Worm (Caenorhabditis elegans) whole organism, L1 larva: ENCODE measurements around the gene Y73C8B.9.

Experiments used
- ama-1 ChIP-seq: fragments of 150-350 bp; optimal IDR thresholded peaks from 2 replicates; lab custom pipeline; 2014
- ces-1 ChIP-seq: fragments of 150-350 bp; optimal IDR thresholded peaks from 2 replicates; lab custom pipeline; 2014; ENCODE audit warnings: missing biosample characterization, missing genetic modification reagents, missing genetic modification characterization
- fkh-10 ChIP-seq: sonication (generic microtip); optimal IDR thresholded peaks from 2 replicates; lab custom pipeline; 2017; ENCODE audit warnings: missing biosample characterization, missing genetic modification reagents, missing genetic modification characterization
- lin-35 ChIP-seq, 2 experiments: fragments of 150-350 bp; optimal IDR thresholded peaks; 2 replicates each; lab custom pipeline; 2014; ENCODE audit warnings: missing biosample characterization in 2 of 2, missing genetic modification characterization in 2 of 2, missing genetic modification reagents in 2 of 2
- lin-39 ChIP-seq: fragments of 150-350 bp; optimal IDR thresholded peaks from 2 replicates; lab custom pipeline; 2014; ENCODE audit warnings: missing biosample characterization, missing genetic modification reagents, missing genetic modification characterization
- lsy-2 ChIP-seq, 2 experiments: fragments of 150-350 bp; optimal IDR thresholded peaks; 2 replicates each; lab custom pipeline; 2014; ENCODE audit warnings: missing biosample characterization in 2 of 2, missing genetic modification characterization in 2 of 2
- mep-1 ChIP-seq: fragments of 150-350 bp; optimal IDR thresholded peaks from 2 replicates; lab custom pipeline; 2014; ENCODE audit warnings: missing biosample characterization, missing genetic modification characterization
- nhr-85 ChIP-seq: sonication (generic microtip); peaks from one replicate; lab custom pipeline; 2016; ENCODE audit warnings: missing genetic modification characterization, inconsistent platforms, missing compliant biosample characterization
- nhr-90 ChIP-seq: sonication (generic microtip); optimal IDR thresholded peaks from 2 replicates; lab custom pipeline; 2016; ENCODE audit warnings: mild to moderate bottlenecking, missing genetic modification characterization, missing compliant biosample characterization; ENCODE audit not compliant: poor library complexity
- snpc-4 ChIP-seq: fragments of 150-350 bp; optimal IDR thresholded peaks from 2 replicates; lab custom pipeline; 2014; ENCODE audit warnings: missing biosample characterization, missing genetic modification characterization
- tbx-2 ChIP-seq: sonication (generic microtip); optimal IDR thresholded peaks from 2 replicates; lab custom pipeline; 2016; ENCODE audit warnings: missing genetic modification characterization, missing compliant biosample characterization
- unc-62 ChIP-seq: fragments of 150-350 bp; optimal IDR thresholded peaks from 2 replicates; lab custom pipeline; 2014; ENCODE audit warnings: missing biosample characterization, missing genetic modification reagents, missing genetic modification characterization
- ztf-11 ChIP-seq, 2 experiments: sonication (generic microtip); optimal IDR thresholded peaks; 2 replicates each; lab custom pipeline; 2016 to 2017; ENCODE audit warnings: missing genetic modification characterization in 2 of 2, missing biosample characterization in 1 of 2, missing compliant biosample characterization in 1 of 2
- ztf-4 ChIP-seq: fragments of 150-350 bp; optimal IDR thresholded peaks from 2 replicates; lab custom pipeline; 2014; ENCODE audit warnings: missing biosample characterization, missing genetic modification characterization

- TF ChIP-seq lin-35 (GFP tag; optimal IDR thresholded peaks at IDR 0.05; lab: Kevin White, UChicago) (no peak), lin-39 (tag; lab: Kevin White, UChicago) (no peak), ama-1 (lab: Kevin White, UChicago) (no peak), mep-1 (tag; lab: Kevin White, UChicago) (no peak), nhr-90 (tag; lab: Kevin White, UChicago) (no peak), ces-1 (GFP tag; lab: Kevin White, UChicago) (no peak), fkh-10 (GFP tag; lab: Kevin White, UChicago) (no peak), snpc-4 (no peak), nhr-85 (no peak), tbx-2 (tag; lab: Kevin White, UChicago) (no peak), ztf-4 (tag; lab: Kevin White, UChicago) (no peak), lsy-2 (tag; optimal IDR thresholded peaks at IDR 0.05; lab: Kevin White, UChicago) (no peak), ztf-11 (tag; optimal IDR thresholded peaks at IDR 0.05; lab: Kevin White, UChicago) (no peak), unc-62 (GFP tag; lab: Kevin White, UChicago) (no peak)
These were observed 47.8 kb downstream of the Y73C8B.9 start, which contains the start of gene srj-11 for ce11 chrV:3241175-3241574.
